Fruit fly (Drosophila melanogaster): ENCODE measurements around the gene Octalpha2R.
A peak's percentile ranks its signal among the peaks of the same experiment; 100 is the strongest.

Octalpha2R gene

dm6 chr3R:18787237-18787636 lies 61.8 kb downstream of the Octalpha2R start (continued):
- TF ChIP-seq Hr39 (GFP tag; optimal IDR thresholded peaks at IDR 0.05): peak; percentile 33
- TF ChIP-seq Sox102F (GFP tag; optimal IDR thresholded peaks at IDR 0.05): peak; percentile 46
- TF ChIP-seq CG15336 (GFP tag; IDR thresholded peaks at IDR 0.05): peak; percentile 52
- TF ChIP-seq CG8632 (GFP tag; optimal IDR thresholded peaks at IDR 0.05): no peak
- TF ChIP-seq CG3919 (GFP tag; optimal IDR thresholded peaks at IDR 0.05): peak; percentile 89
- TF ChIP-seq lz (GFP tag; optimal IDR thresholded peaks at IDR 0.05): peak; percentile 30
- TF ChIP-seq CG31627 (GFP tag; optimal IDR thresholded peaks at IDR 0.05): peak; percentile 38
- TF ChIP-seq salr (GFP tag; optimal IDR thresholded peaks at IDR 0.05): peak in 1 of 2 experiments; percentile 30
- TF ChIP-seq CG6163 (GFP tag; IDR thresholded peaks at IDR 0.05): peak; percentile 83
- no peak; the same call in 1 of the 2 replicates for TF ChIP-seq CG11294 (GFP tag; IDR thresholded peaks at IDR 0.05)
- TF ChIP-seq CG6276 (GFP tag; optimal IDR thresholded peaks at IDR 0.05): peak; percentile 69
- TF ChIP-seq Sox15 (GFP tag; optimal IDR thresholded peaks at IDR 0.05): no peak
- no peak for TF ChIP-seq fd59A (GFP tag; optimal IDR thresholded peaks at IDR 0.05)
- TF ChIP-seq eg (GFP tag; IDR thresholded peaks at IDR 0.05): peak; percentile 63
- TF ChIP-seq vri (GFP tag; optimal IDR thresholded peaks at IDR 0.05): no peak
- TF ChIP-seq CG6808 (GFP tag; optimal IDR thresholded peaks at IDR 0.05): peak; percentile 79
- peak; percentile 45 for TF ChIP-seq CG10631 (GFP tag; optimal IDR thresholded peaks at IDR 0.05)
- peak; percentile 19 for TF ChIP-seq Sox14 (GFP tag; optimal IDR thresholded peaks at IDR 0.05)
- no peak for TF ChIP-seq fkh (GFP tag; optimal IDR thresholded peaks at IDR 0.05)
- peak; percentile 63 for TF ChIP-seq spab (GFP tag; optimal IDR thresholded peaks at IDR 0.05)
- TF ChIP-seq Ets21C (GFP tag; optimal IDR thresholded peaks at IDR 0.05): no peak
- peak; percentile 34; the same call in 1 of the 2 replicates for TF ChIP-seq Gug (GFP tag; IDR thresholded peaks at IDR 0.05)

dm6 chr3R:18785741-18786140 lies 63.3 kb downstream of the Octalpha2R start:
- TF ChIP-seq svp (GFP tag) (peak; percentile 53), CG8632 (GFP tag; optimal IDR thresholded peaks at IDR 0.05) (no peak), fkh (GFP tag; optimal IDR thresholded peaks at IDR 0.05) (peak; percentile 50), Blimp-1 (GFP tag; optimal IDR thresholded peaks at IDR 0.05) (peak; percentile 59), Eip78C (GFP tag) (peak; percentile 59)

- no peak for TF ChIP-seq esn (GFP tag; optimal IDR thresholded peaks at IDR 0.05)
- TF ChIP-seq ss (GFP tag; optimal IDR thresholded peaks at IDR 0.05): no peak
- no peak for TF ChIP-seq spab (GFP tag; optimal IDR thresholded peaks at IDR 0.05)
- TF ChIP-seq fd85E (GFP tag; optimal IDR thresholded peaks at IDR 0.05): no peak
- TF ChIP-seq Blimp-1 (GFP tag; optimal IDR thresholded peaks at IDR 0.05): no peak
- TF ChIP-seq acj6 (GFP tag; optimal IDR thresholded peaks at IDR 0.05): no peak
- no peak for TF ChIP-seq CG6808 (GFP tag; optimal IDR thresholded peaks at IDR 0.05)
- no peak for TF ChIP-seq Sox102F (GFP tag; optimal IDR thresholded peaks at IDR 0.05)
- TF ChIP-seq CG31627 (GFP tag; optimal IDR thresholded peaks at IDR 0.05): no peak
- TF ChIP-seq CG34406 (GFP tag; optimal IDR thresholded peaks at IDR 0.05): no peak
- TF ChIP-seq CG6276 (GFP tag; optimal IDR thresholded peaks at IDR 0.05): no peak
- TF ChIP-seq svp (GFP tag): no peak
- no peak for TF ChIP-seq CG8319 (GFP tag; optimal IDR thresholded peaks at IDR 0.05)
- no peak for TF ChIP-seq Sox15 (GFP tag; optimal IDR thresholded peaks at IDR 0.05)
- TF ChIP-seq lz (GFP tag; optimal IDR thresholded peaks at IDR 0.05): no peak
- TF ChIP-seq CG16779 (tag; optimal IDR thresholded peaks at IDR 0.05): no peak
- no peak for TF ChIP-seq CG10631 (GFP tag; optimal IDR thresholded peaks at IDR 0.05)
- no peak for TF ChIP-seq CG3919 (GFP tag; optimal IDR thresholded peaks at IDR 0.05)
- TF ChIP-seq Sox14 (GFP tag; optimal IDR thresholded peaks at IDR 0.05): no peak
- no peak for TF ChIP-seq Lpt (GFP tag; optimal IDR thresholded peaks at IDR 0.05)
Measured at dm6 chr3R:18783191-18783590, 65.8 kb downstream of the Octalpha2R start.

- peak; percentile 100 for TF ChIP-seq CG6808 (GFP tag; optimal IDR thresholded peaks at IDR 0.05)
- peak; percentile 37; the same call in 1 of the 3 replicates for TF ChIP-seq CG6163 (GFP tag; IDR thresholded peaks at IDR 0.05)
- peak in 1 of 2 experiments; percentile 42 for TF ChIP-seq salr (GFP tag; optimal IDR thresholded peaks at IDR 0.05)
- no peak for TF ChIP-seq Eip75B (GFP tag; optimal IDR thresholded peaks at IDR 0.05)
- no peak for TF ChIP-seq Met (GFP tag; optimal IDR thresholded peaks at IDR 0.05)
- peak; percentile 62 for TF ChIP-seq CG11902 (GFP tag; optimal IDR thresholded peaks at IDR 0.05)
- no peak for TF ChIP-seq CG11762 (GFP tag; optimal IDR thresholded peaks at IDR 0.05; ENCODE audit: insufficient read depth)
- peak; percentile 25 for TF ChIP-seq Eip93F (GFP tag; optimal IDR thresholded peaks at IDR 0.05)
- peak; percentile 37; the same call in 1 of the 3 replicates for TF ChIP-seq eg (GFP tag; IDR thresholded peaks at IDR 0.05)
- no peak for TF ChIP-seq pdm3 (GFP tag; optimal IDR thresholded peaks at IDR 0.05)
- peak; percentile 32 for TF ChIP-seq fd59A (GFP tag; optimal IDR thresholded peaks at IDR 0.05)
- no peak for TF ChIP-seq CG10669 (GFP tag; optimal IDR thresholded peaks at IDR 0.05)
- peak; percentile 70 for TF ChIP-seq CG6792 (GFP tag; optimal IDR thresholded peaks at IDR 0.05)
- peak; percentile 93 for TF ChIP-seq svp (GFP tag)
- TF ChIP-seq CG6854 (GFP tag; optimal IDR thresholded peaks at IDR 0.05): peak; percentile 19
- no peak for TF ChIP-seq CG9139 (GFP tag; optimal IDR thresholded peaks at IDR 0.05)
- TF ChIP-seq CG15336 (GFP tag; IDR thresholded peaks at IDR 0.05): 0 out of 2 replicates have a peak, but pooled peaks have one; percentile 11
- peak; percentile 50; the same call in 1 of the 2 replicates for TF ChIP-seq Gug (GFP tag; IDR thresholded peaks at IDR 0.05)
- TF ChIP-seq Sox14 (GFP tag; optimal IDR thresholded peaks at IDR 0.05): peak; percentile 94
Measured at dm6 chr3R:18758548-18759257, 90.3 kb downstream of the Octalpha2R start, which contains the start of gene Epg5. Gene Epg5 (minus strand): TSS chr3R:18758873.
